Worm (Caenorhabditis elegans) whole organism, L4 larva: ENCODE data around the gene rpl-26.
A peak's percentile ranks its signal among the peaks of the same experiment; 100 is the strongest.

Experiments
- ama-1 ChIP-seq: fragments of 150-350 bp; optimal IDR thresholded peaks from 2 replicates; lab custom pipeline; 2014; ENCODE audit warnings: inconsistent platforms, mixed read lengths
- mxl-3 ChIP-seq: fragments of 200-800 bp; sonication (Bioruptor generic); optimal IDR thresholded peaks from 2 replicates; lab custom pipeline; 2018; ENCODE audit warnings: mild to moderate bottlenecking, missing genetic modification characterization, missing compliant biosample characterization
- nhr-237 ChIP-seq: sonication (generic microtip); optimal IDR thresholded peaks from 2 replicates; lab custom pipeline; 2017; ENCODE audit warnings: missing biosample characterization, missing genetic modification characterization
- nhr-6 ChIP-seq: fragments of 150-350 bp; optimal IDR thresholded peaks from 2 replicates; lab custom pipeline; 2014; ENCODE audit warnings: missing biosample characterization, missing genetic modification characterization
- nhr-77 ChIP-seq: fragments of 150-350 bp; optimal IDR thresholded peaks from 2 replicates; lab custom pipeline; 2014; ENCODE audit warnings: missing biosample characterization, missing genetic modification characterization
- pha-4 ChIP-seq, 2 experiments: fragments of 150-350 bp in 1 of 2; fragments of 200-800 bp in 1 of 2; sonication (Bioruptor generic) in 1 of 2; IDR thresholded peaks in 1 of 2; optimal IDR thresholded peaks in 1 of 2; 2 replicates each; pipeline versions ENCODE4 v1.3.6 to Lab custom; 2014 to 2022; ENCODE audit warnings: missing genetic modification characterization in 2 of 2, missing genetic modification reagents in 2 of 2, missing biosample characterization in 1 of 2, missing compliant biosample characterization in 1 of 2
- snpc-4 ChIP-seq: fragments of 150-350 bp; optimal IDR thresholded peaks from 2 replicates; lab custom pipeline; 2014; ENCODE audit warnings: missing biosample characterization, missing genetic modification characterization
- ztf-11 ChIP-seq: fragments of 150-350 bp; optimal IDR thresholded peaks from 2 replicates; lab custom pipeline; 2014; ENCODE audit warnings: missing biosample characterization, missing genetic modification characterization

ce11 chrII:8559188-8559587 lies 43.4 kb upstream of the rpl-26 start:
- TF ChIP-seq nhr-77 (tag; lab: Kevin White, UChicago): no peak
- no peak for TF ChIP-seq pha-4 (GFP tag; IDR thresholded peaks at IDR 0.05; lab: Robert Waterston, UW)
- no peak for TF ChIP-seq pha-4 (tag; optimal IDR thresholded peaks at IDR 0.05; lab: Kevin White, UChicago)
- TF ChIP-seq ama-1 (lab: Kevin White, UChicago): peak; percentile 31
- TF ChIP-seq mxl-3 (GFP tag; lab: Kevin White, UChicago): no peak
- TF ChIP-seq nhr-6 (tag; lab: Kevin White, UChicago): no peak
- TF ChIP-seq ztf-11 (tag; lab: Kevin White, UChicago): no peak
- no peak for TF ChIP-seq snpc-4 (tag; lab: Kevin White, UChicago)
- TF ChIP-seq nhr-237: no peak
